Worm (Caenorhabditis elegans) whole organism, L4 larva: Measurements from ENCODE around the gene parg-1.

Source experiments
- aha-1 ChIP-seq: fragments of 150-350 bp; peaks from one replicate; lab custom pipeline; 2014; ENCODE audit warnings: missing biosample characterization, missing genetic modification characterization
- attf-4 ChIP-seq: sonication (generic microtip); optimal IDR thresholded peaks from 3 replicates; lab custom pipeline; 2017; ENCODE audit warnings: missing biosample characterization, missing genetic modification characterization
- ceh-28 ChIP-seq: fragments of 150-350 bp; optimal IDR thresholded peaks from 2 replicates; lab custom pipeline; 2014; ENCODE audit warnings: missing biosample characterization, missing genetic modification reagents, missing genetic modification characterization
- ceh-44 ChIP-seq: fragments of 200-800 bp; sonication (Bioruptor generic); IDR thresholded peaks from 2 replicates; pipeline ENCODE4 v1.3.6; 2022; ENCODE audit warnings: missing genetic modification reagents, missing genetic modification characterization, missing compliant biosample characterization
- daf-19 ChIP-seq: fragments of 200-800 bp; sonication (Bioruptor generic); conservative IDR thresholded peaks from 2 replicates; pipeline ENCODE4 v1.3.6; 2022; ENCODE audit warnings: missing genetic modification characterization, missing compliant biosample characterization
- lsy-2 ChIP-seq, 2 experiments: fragments of 150-350 bp in 1 of 2; sonication (generic microtip) in 1 of 2; optimal IDR thresholded peaks; 2 replicates each; lab custom pipeline; 2014 to 2017; ENCODE audit warnings: missing biosample characterization in 2 of 2, missing genetic modification characterization in 2 of 2
- nhr-237 ChIP-seq: sonication (generic microtip); optimal IDR thresholded peaks from 2 replicates; lab custom pipeline; 2017; ENCODE audit warnings: missing biosample characterization, missing genetic modification characterization
- nhr-25 ChIP-seq: sonication (generic microtip); optimal IDR thresholded peaks from 2 replicates; lab custom pipeline; 2017; ENCODE audit warnings: missing genetic modification characterization, mild to moderate bottlenecking, missing compliant biosample characterization, antibody characterized with exemption, moderate library complexity, borderline replicate concordance; ENCODE audit not compliant: insufficient read depth
- nhr-42 ChIP-seq: fragments of 200-800 bp; sonication (Bioruptor generic); IDR thresholded peaks from 2 replicates; pipeline ENCODE4 v1.3.6; 2022; ENCODE audit warnings: missing genetic modification characterization, missing compliant biosample characterization
- nhr-48 ChIP-seq: sonication (generic microtip); optimal IDR thresholded peaks from 2 replicates; lab custom pipeline; 2016; ENCODE audit warnings: mild to moderate bottlenecking, missing genetic modification characterization, missing compliant biosample characterization
- nhr-76 ChIP-seq: fragments of 150-350 bp; optimal IDR thresholded peaks from 2 replicates; lab custom pipeline; 2014; ENCODE audit warnings: missing biosample characterization, missing genetic modification characterization
- pha-4 ChIP-seq, 2 experiments: fragments of 150-350 bp in 1 of 2; fragments of 200-800 bp in 1 of 2; sonication (Bioruptor generic) in 1 of 2; IDR thresholded peaks in 1 of 2; optimal IDR thresholded peaks in 1 of 2; 2 replicates each; pipeline versions ENCODE4 v1.3.6 to Lab custom; 2014 to 2022; ENCODE audit warnings: missing genetic modification characterization in 2 of 2, missing genetic modification reagents in 2 of 2, missing biosample characterization in 1 of 2, missing compliant biosample characterization in 1 of 2
- unc-130 ChIP-seq: sonication (generic microtip); optimal IDR thresholded peaks from 2 replicates; lab custom pipeline; 2016; ENCODE audit warnings: missing genetic modification reagents, missing genetic modification characterization, missing compliant biosample characterization

- TF ChIP-seq unc-130 (GFP tag; lab: Kevin White, UChicago) (no peak), pha-4 (GFP tag; IDR thresholded peaks at IDR 0.05; lab: Robert Waterston, UW) (no peak), pha-4 (tag; optimal IDR thresholded peaks at IDR 0.05; lab: Kevin White, UChicago) (no peak), aha-1 (tag; lab: Kevin White, UChicago) (no peak), ceh-44 (GFP tag; lab: Robert Waterston, UW) (no peak), nhr-42 (GFP tag; lab: Robert Waterston, UW) (no peak), daf-19 (GFP tag; lab: Robert Waterston, UW) (no peak), ceh-28 (no peak), attf-4 (tag; lab: Kevin White, UChicago) (no peak), nhr-48 (no peak), nhr-76 (no peak), nhr-237 (tag; lab: Kevin White, UChicago) (no peak), nhr-25 (tag; lab: Kevin White, UChicago) (no peak), lsy-2 (tag; optimal IDR thresholded peaks at IDR 0.05; lab: Kevin White, UChicago) (no peak)
Measured at ce11 chrIV:8798255-8798654, 52.2 kb downstream of the parg-1 start, which contains the start of gene clec-182.
